Fruit fly (Drosophila melanogaster): Measurements from ENCODE around the gene myd.

The myd gene

dm6 chr3R:19156670-19157402 lies 23.6 kb upstream of the myd start, which contains the start of gene nanos (continued):
- TF ChIP-seq CG11085 (GFP tag; IDR thresholded peaks at IDR 0.05) (peak; percentile 57; the same call in 1 of the 2 replicates), jigr1 (GFP tag; IDR thresholded peaks at IDR 0.05) (no peak), CG10267 (tag; optimal IDR thresholded peaks at IDR 0.05) (peak; percentile 98), CG15073 (GFP tag; optimal IDR thresholded peaks at IDR 0.05) (no peak), Max (GFP tag; optimal IDR thresholded peaks at IDR 0.05) (peak; percentile 57), pfk (GFP tag; optimal IDR thresholded peaks at IDR 0.05) (peak; percentile 44), pb (GFP tag; optimal IDR thresholded peaks at IDR 0.05) (peak; percentile 56), CG6765 (GFP tag; optimal IDR thresholded peaks at IDR 0.05) (no peak), CG30431 (GFP tag; optimal IDR thresholded peaks at IDR 0.05) (peak; percentile 8), CG3847 (GFP tag; IDR thresholded peaks at IDR 0.05) (peak; percentile 92), shn (GFP tag; optimal IDR thresholded peaks at IDR 0.05) (peak; percentile 48), Ssrp (tag; optimal IDR thresholded peaks at IDR 0.05) (no peak), CG4820 (GFP tag; optimal IDR thresholded peaks at IDR 0.05) (peak; percentile 55), sob (GFP tag; IDR thresholded peaks at IDR 0.05) (peak; percentile 92), CG1233 (GFP tag; optimal IDR thresholded peaks at IDR 0.05) (peak; percentile 11), crp (GFP tag; optimal IDR thresholded peaks at IDR 0.05) (peak; percentile 79 to 99), tll (GFP tag; optimal IDR thresholded peaks at IDR 0.05) (no peak), pnt (GFP tag; optimal IDR thresholded peaks at IDR 0.05) (peak; percentile 41), CkIIα-i1 (GFP tag; IDR thresholded peaks at IDR 0.05) (no peak), caup (GFP tag; optimal IDR thresholded peaks at IDR 0.05; ENCODE audit: severe bottlenecking) (peak; percentile 81), eyg (GFP tag; optimal IDR thresholded peaks at IDR 0.05) (peak; percentile 64), gsb-n (tag; optimal IDR thresholded peaks at IDR 0.05) (no peak), CG2712 (tag; optimal IDR thresholded peaks at IDR 0.05) (peak; percentile 60), ranshi (GFP tag; IDR thresholded peaks at IDR 0.05) (peak; percentile 40; the same call in 1 of the 2 replicates), slbo (GFP tag; IDR thresholded peaks at IDR 0.05) (peak; percentile 86), bigmax (GFP tag; optimal IDR thresholded peaks at IDR 0.05) (peak; percentile 89), CG34376 (GFP tag; optimal IDR thresholded peaks at IDR 0.05) (peak; percentile 50), CG4730 (GFP tag; IDR thresholded peaks at IDR 0.05) (no peak), CG42726 (GFP tag; IDR thresholded peaks at IDR 0.05; ENCODE audit: partially characterized antibody) (peak; percentile 99), CG11247 (GFP tag; IDR thresholded peaks at IDR 0.05) (peak; percentile 56), Dref (GFP tag; IDR thresholded peaks at IDR 0.05) (peak; percentile 77), PHDP (tag; optimal IDR thresholded peaks at IDR 0.05) (peak; percentile 27), CG9797 (GFP tag; optimal IDR thresholded peaks at IDR 0.05) (peak; percentile 58), CG11398 (GFP tag; optimal IDR thresholded peaks at IDR 0.05) (peak; percentile 66), CHES-1-like (GFP tag; optimal IDR thresholded peaks at IDR 0.05) (peak; percentile 76), CG34224 (GFP tag; IDR thresholded peaks at IDR 0.05; ENCODE audit: partially characterized antibody) (peak; percentile 99), CG30020 (tag; optimal IDR thresholded peaks at IDR 0.05) (peak; percentile 46), CG6813 (GFP tag; optimal IDR thresholded peaks at IDR 0.05) (peak; percentile 10), tup (GFP tag; optimal IDR thresholded peaks at IDR 0.05) (peak; percentile 41), CG13424 (tag; optimal IDR thresholded peaks at IDR 0.05) (peak; percentile 47), CG7271 (tag; optimal IDR thresholded peaks at IDR 0.05) (no peak), fd3F (GFP tag; optimal IDR thresholded peaks at IDR 0.05) (no peak), CG17385 (GFP tag; optimal IDR thresholded peaks at IDR 0.05) (peak; percentile 34), ssp (GFP tag; IDR thresholded peaks at IDR 0.05) (peak; percentile 62), sc (optimal IDR thresholded peaks at IDR 0.05) (no peak), sc (GFP tag; optimal IDR thresholded peaks at IDR 0.05) (no peak), CG18764 (GFP tag; optimal IDR thresholded peaks at IDR 0.05) (peak; percentile 23), CG7556 (GFP tag; optimal IDR thresholded peaks at IDR 0.05) (peak; percentile 14), lbe (GFP tag; optimal IDR thresholded peaks at IDR 0.05) (peak; percentile 13)
